Fruit fly (Drosophila melanogaster): Measurements from ENCODE around the gene CG8661.

- TF ChIP-seq dm (GFP tag; optimal IDR thresholded peaks at IDR 0.05) (no peak), gcm (GFP tag; optimal IDR thresholded peaks at IDR 0.05) (no peak), Trl (optimal IDR thresholded peaks at IDR 0.05) (no peak), Trl (GFP tag; optimal IDR thresholded peaks at IDR 0.05) (no peak), shn (GFP tag; optimal IDR thresholded peaks at IDR 0.05) (no peak), Gsc (GFP tag; IDR thresholded peaks at IDR 0.05) (no peak), pb (GFP tag; optimal IDR thresholded peaks at IDR 0.05) (no peak), mirr (GFP tag; optimal IDR thresholded peaks at IDR 0.05) (no peak), Rx (GFP tag; IDR thresholded peaks at IDR 0.05) (no peak), CG4854 (GFP tag; optimal IDR thresholded peaks at IDR 0.05) (no peak), CG2120 (GFP tag; optimal IDR thresholded peaks at IDR 0.05) (no peak), CG9932 (GFP tag; IDR thresholded peaks at IDR 0.05) (no peak), h (optimal IDR thresholded peaks at IDR 0.05) (no peak), D (optimal IDR thresholded peaks at IDR 0.05) (no peak), D (GFP tag; optimal IDR thresholded peaks at IDR 0.05) (no peak)
Measured at dm6 chrX:17284400-17284799, at the start of gene CG8661.
